Comparison of ENCODE assay signal across 1 fruit fly cellular context in genomic region chr3L:16087323-16087816, dm6.
TF ChIP-seq lines count a peak whose summit lies in the region.

Tasp1 (minus strand) TSS chr3L:16087525.

TF ChIP-seq in whole organism, embryonic, 481 proteins besides CTCF, POLR2A, EP300 and RAD21 (continued from another document and continues in another):
- TF ChIP-seq crp (GFP tag; optimal IDR thresholded peaks at IDR 0.05; lab: Kevin White, UChicago) (no peak), lbe (GFP tag; optimal IDR thresholded peaks at IDR 0.05; lab: Kevin White, UChicago) (no peak), CG6689 (GFP tag; IDR thresholded peaks at IDR 0.05; lab: Robert Waterston, UW) (peak; percentile 80), Fer2 (tag; optimal IDR thresholded peaks at IDR 0.05; lab: Kevin White, UChicago) (peak; percentile 10), Max (GFP tag; optimal IDR thresholded peaks at IDR 0.05; lab: Kevin White, UChicago) (peak; percentile 9), Meics (GFP tag; optimal IDR thresholded peaks at IDR 0.05; lab: Kevin White, UChicago) (peak; percentile 73), CG15601 (tag; optimal IDR thresholded peaks at IDR 0.05; lab: Kevin White, UChicago) (peak; percentile 55), dan (GFP tag; IDR thresholded peaks at IDR 0.05; lab: Robert Waterston, UW) (no peak), tin (GFP tag; optimal IDR thresholded peaks at IDR 0.05; lab: Kevin White, UChicago) (peak; percentile 43), CG34422 (GFP tag; IDR thresholded peaks at IDR 0.05; lab: Robert Waterston, UW) (peak; percentile 87; the same call in 2 of the 3 replicates), kah (GFP tag; optimal IDR thresholded peaks at IDR 0.05; lab: Kevin White, UChicago) (peak; percentile 40), odd (GFP tag; optimal IDR thresholded peaks at IDR 0.05; lab: Kevin White, UChicago) (no peak), Ets65A (GFP tag; lab: Kevin White, UChicago) (peak; percentile 69), ranshi (GFP tag; IDR thresholded peaks at IDR 0.05; lab: Robert Waterston, UW) (0 out of 2 replicates have a peak, but pooled peaks have one; percentile 64), sd (tag; optimal IDR thresholded peaks at IDR 0.05; lab: Kevin White, UChicago) (peak; percentile 86), zf30C (GFP tag; optimal IDR thresholded peaks at IDR 0.05; lab: Kevin White, UChicago) (peak; percentile 96), repo (GFP tag; optimal IDR thresholded peaks at IDR 0.05; lab: Kevin White, UChicago) (no peak), Mes4 (GFP tag; optimal IDR thresholded peaks at IDR 0.05; lab: Kevin White, UChicago) (no peak), Scr (GFP tag; IDR thresholded peaks at IDR 0.05; lab: Robert Waterston, UW; ENCODE audit: partially characterized antibody) (peak; percentile 23; the same call in 1 of the 2 replicates), hkb (optimal IDR thresholded peaks at IDR 0.05; lab: Kevin White, UChicago) (no peak), hkb (GFP tag; IDR thresholded peaks at IDR 0.05; lab: Robert Waterston, UW) (peak; percentile 74), Ets97D (GFP tag; optimal IDR thresholded peaks at IDR 0.05; lab: Kevin White, UChicago) (no peak), sna (GFP tag; IDR thresholded peaks at IDR 0.05; lab: Robert Waterston, UW; ENCODE audit: partially characterized antibody) (no peak), CG10267 (tag; optimal IDR thresholded peaks at IDR 0.05; lab: Kevin White, UChicago) (peak; percentile 70), jing (GFP tag; optimal IDR thresholded peaks at IDR 0.05; lab: Kevin White, UChicago) (no peak), Dfd (GFP tag; optimal IDR thresholded peaks at IDR 0.05; lab: Kevin White, UChicago) (no peak), CG2889 (GFP tag; IDR thresholded peaks at IDR 0.05; lab: Robert Waterston, UW) (peak; percentile 62; the same call in 1 of the 3 replicates), CG8924 (tag; optimal IDR thresholded peaks at IDR 0.05; lab: Kevin White, UChicago) (peak; percentile 78), CG4360 (GFP tag; IDR thresholded peaks at IDR 0.05; lab: Robert Waterston, UW) (peak; percentile 47; the same call in 1 of the 2 replicates), Oli (tag; optimal IDR thresholded peaks at IDR 0.05; lab: Kevin White, UChicago) (peak; percentile 42), C15 (GFP tag; IDR thresholded peaks at IDR 0.05; lab: Robert Waterston, UW) (no peak), CG9215 (GFP tag; IDR thresholded peaks at IDR 0.05; lab: Robert Waterston, UW) (no peak), pzg (GFP tag; optimal IDR thresholded peaks at IDR 0.05; lab: Kevin White, UChicago) (peak; percentile 62), CG4730 (GFP tag; IDR thresholded peaks at IDR 0.05; lab: Robert Waterston, UW) (peak; percentile 61; the same call in 1 of the 2 replicates), CG43689 (GFP tag; IDR thresholded peaks at IDR 0.05; lab: Robert Waterston, UW) (no peak), stc (GFP tag; IDR thresholded peaks at IDR 0.05; lab: Robert Waterston, UW) (peak; percentile 67), CG12744 (GFP tag; optimal IDR thresholded peaks at IDR 0.05; lab: Kevin White, UChicago) (no peak), CG3163 (GFP tag; optimal IDR thresholded peaks at IDR 0.05; lab: Kevin White, UChicago) (no peak), CG30403 (GFP tag; optimal IDR thresholded peaks at IDR 0.05; lab: Kevin White, UChicago) (peak; percentile 63), onecut (GFP tag; IDR thresholded peaks at IDR 0.05; lab: Robert Waterston, UW) (peak; percentile 54), az2 (GFP tag; optimal IDR thresholded peaks at IDR 0.05; lab: Kevin White, UChicago) (peak; percentile 58), zfh2 (GFP tag; optimal IDR thresholded peaks at IDR 0.05; lab: Kevin White, UChicago) (no peak), CG10147 (GFP tag; optimal IDR thresholded peaks at IDR 0.05; lab: Kevin White, UChicago) (no peak), CG31365 (tag; optimal IDR thresholded peaks at IDR 0.05; lab: Kevin White, UChicago) (no peak), ap (GFP tag; IDR thresholded peaks at IDR 0.05; lab: Robert Waterston, UW) (peak; percentile 38; the same call in 1 of the 2 replicates), CG13123 (GFP tag; optimal IDR thresholded peaks at IDR 0.05; lab: Kevin White, UChicago) (no peak), Oaz (GFP tag; IDR thresholded peaks at IDR 0.05; lab: Robert Waterston, UW) (peak; percentile 51; the same call in 1 of the 2 replicates), CG10565 (GFP tag; optimal IDR thresholded peaks at IDR 0.05; lab: Kevin White, UChicago) (no peak), Pdp1 (GFP tag; optimal IDR thresholded peaks at IDR 0.05; lab: Kevin White, UChicago) (peak in 1 of 2 experiments; percentile 49), sc (optimal IDR thresholded peaks at IDR 0.05; lab: Kevin White, UChicago) (no peak), sc (GFP tag; optimal IDR thresholded peaks at IDR 0.05; lab: Kevin White, UChicago) (no peak), btn (GFP tag; optimal IDR thresholded peaks at IDR 0.05; lab: Kevin White, UChicago) (no peak), TFAM (GFP tag; optimal IDR thresholded peaks at IDR 0.05; lab: Kevin White, UChicago) (no peak), chm (GFP tag; IDR thresholded peaks at IDR 0.05; lab: Robert Waterston, UW) (no peak), CG2129 (GFP tag; IDR thresholded peaks at IDR 0.05; lab: Robert Waterston, UW; ENCODE audit: partially characterized antibody) (no peak), NC2β (GFP tag; optimal IDR thresholded peaks at IDR 0.05; lab: Kevin White, UChicago) (no peak), scrt (GFP tag; optimal IDR thresholded peaks at IDR 0.05; lab: Kevin White, UChicago) (no peak), CG10209 (GFP tag; optimal IDR thresholded peaks at IDR 0.05; lab: Kevin White, UChicago) (peak; percentile 34), Side (GFP tag; optimal IDR thresholded peaks at IDR 0.05; lab: Kevin White, UChicago) (peak; percentile 22), CG9437 (GFP tag; optimal IDR thresholded peaks at IDR 0.05; lab: Kevin White, UChicago) (peak; percentile 47), CrebB (tag; optimal IDR thresholded peaks at IDR 0.05; lab: Kevin White, UChicago) (no peak), GATAe (GFP tag; conservative IDR thresholded peaks at IDR 0.05; lab: Robert Waterston, UW) (no peak), Stat92E (GFP tag; optimal IDR thresholded peaks at IDR 0.05; lab: Kevin White, UChicago) (peak in 1 of 3 experiments; percentile 33), lola (GFP tag; optimal IDR thresholded peaks at IDR 0.05; lab: Kevin White, UChicago) (peak in 1 of 3 experiments; percentile 69), wdn (GFP tag; IDR thresholded peaks at IDR 0.05; lab: Robert Waterston, UW) (0 out of 2 replicates have a peak, but pooled peaks have one; percentile 9), CG12299 (tag; optimal IDR thresholded peaks at IDR 0.05; lab: Kevin White, UChicago) (peak; percentile 32), Dp (GFP tag; optimal IDR thresholded peaks at IDR 0.05; lab: Kevin White, UChicago) (peak; percentile 25), Gsc (GFP tag; IDR thresholded peaks at IDR 0.05; lab: Robert Waterston, UW) (no peak), HLHmδ (GFP tag; optimal IDR thresholded peaks at IDR 0.05; lab: Kevin White, UChicago) (peak; percentile 41), ro (GFP tag; IDR thresholded peaks at IDR 0.05; lab: Robert Waterston, UW) (0 out of 2 replicates have a peak, but pooled peaks have one; percentile 32), unc-4 (GFP tag; IDR thresholded peaks at IDR 0.05; lab: Robert Waterston, UW; ENCODE audit: partially characterized antibody) (no peak), CG6272 (GFP tag; IDR thresholded peaks at IDR 0.05; lab: Robert Waterston, UW) (no peak), ATbp (GFP tag; optimal IDR thresholded peaks at IDR 0.05; lab: Kevin White, UChicago) (no peak), CG14014 (GFP tag; IDR thresholded peaks at IDR 0.05; lab: Robert Waterston, UW) (peak; percentile 63; the same call in 1 of the 2 replicates), bsh (GFP tag; optimal IDR thresholded peaks at IDR 0.05; lab: Kevin White, UChicago) (peak in 1 of 2 experiments; percentile 74), Awh (GFP tag; IDR thresholded peaks at IDR 0.05; lab: Robert Waterston, UW) (no peak), CG10654 (GFP tag; optimal IDR thresholded peaks at IDR 0.05; lab: Kevin White, UChicago) (peak; percentile 19), CG17385 (GFP tag; optimal IDR thresholded peaks at IDR 0.05; lab: Kevin White, UChicago) (peak; percentile 7), CG13424 (tag; optimal IDR thresholded peaks at IDR 0.05; lab: Kevin White, UChicago) (peak; percentile 77), lilli (GFP tag; optimal IDR thresholded peaks at IDR 0.05; lab: Kevin White, UChicago) (peak; percentile 38), Rfx (GFP tag; IDR thresholded peaks at IDR 0.05; lab: Robert Waterston, UW) (peak; percentile 79), CG17802 (tag; optimal IDR thresholded peaks at IDR 0.05; lab: Kevin White, UChicago) (no peak), stwl (tag; optimal IDR thresholded peaks at IDR 0.05; lab: Kevin White, UChicago) (peak; percentile 47), fd3F (GFP tag; optimal IDR thresholded peaks at IDR 0.05; lab: Kevin White, UChicago) (peak; percentile 49), CG4328 (GFP tag; optimal IDR thresholded peaks at IDR 0.05; lab: Kevin White, UChicago) (no peak), lov (optimal IDR thresholded peaks at IDR 0.05; lab: Kevin White, UChicago) (no peak), lov (GFP tag; IDR thresholded peaks at IDR 0.05; lab: Robert Waterston, UW) (no peak), CG8089 (GFP tag; optimal IDR thresholded peaks at IDR 0.05; lab: Kevin White, UChicago) (no peak), HmgZ (tag; optimal IDR thresholded peaks at IDR 0.05; lab: Kevin White, UChicago) (peak; percentile 50), pb (GFP tag; optimal IDR thresholded peaks at IDR 0.05; lab: Kevin White, UChicago) (peak; percentile 25), CG15269 (tag; optimal IDR thresholded peaks at IDR 0.05; lab: Kevin White, UChicago) (no peak), fd102C (GFP tag; optimal IDR thresholded peaks at IDR 0.05; lab: Kevin White, UChicago) (no peak), CG13894 (tag; optimal IDR thresholded peaks at IDR 0.05; lab: Kevin White, UChicago) (no peak), H15 (GFP tag; IDR thresholded peaks at IDR 0.05; lab: Robert Waterston, UW) (no peak), CG7786 (GFP tag; optimal IDR thresholded peaks at IDR 0.05; lab: Kevin White, UChicago) (no peak), Med (GFP tag; lab: Kevin White, UChicago) (peak; percentile 77), gcm2 (GFP tag; optimal IDR thresholded peaks at IDR 0.05; lab: Kevin White, UChicago) (no peak), CG6765 (GFP tag; optimal IDR thresholded peaks at IDR 0.05; lab: Kevin White, UChicago) (no peak), vfl (GFP tag; optimal IDR thresholded peaks at IDR 0.05; lab: Kevin White, UChicago) (peak; percentile 48), tio (GFP tag; optimal IDR thresholded peaks at IDR 0.05; lab: Kevin White, UChicago) (no peak), Hr39 (optimal IDR thresholded peaks at IDR 0.05; lab: Kevin White, UChicago) (no peak), rib (GFP tag; IDR thresholded peaks at IDR 0.05; lab: Robert Waterston, UW) (peak; percentile 39; the same call in 1 of the 2 replicates), NK7.1 (GFP tag; optimal IDR thresholded peaks at IDR 0.05; lab: Kevin White, UChicago) (no peak), CG9609 (GFP tag; optimal IDR thresholded peaks at IDR 0.05; lab: Kevin White, UChicago) (no peak), gcm (GFP tag; optimal IDR thresholded peaks at IDR 0.05; lab: Kevin White, UChicago) (no peak), cg (GFP tag; optimal IDR thresholded peaks at IDR 0.05; lab: Kevin White, UChicago) (no peak), z (GFP tag; IDR thresholded peaks at IDR 0.05; lab: Robert Waterston, UW) (no peak), CG12104 (GFP tag; optimal IDR thresholded peaks at IDR 0.05; lab: Kevin White, UChicago) (peak; percentile 42), disco-r (GFP tag; optimal IDR thresholded peaks at IDR 0.05; lab: Kevin White, UChicago) (no peak), Adf1 (GFP tag; IDR thresholded peaks at IDR 0.05; lab: Robert Waterston, UW) (peak; percentile 50; the same call in 1 of the 2 replicates), Ravus (GFP tag; IDR thresholded peaks at IDR 0.05; lab: Robert Waterston, UW) (no peak), CG6175 (GFP tag; IDR thresholded peaks at IDR 0.05; lab: Robert Waterston, UW) (no peak), Asciz (GFP tag; optimal IDR thresholded peaks at IDR 0.05; lab: Kevin White, UChicago) (no peak), CG11093 (GFP tag; IDR thresholded peaks at IDR 0.05; lab: Robert Waterston, UW) (no peak), ara (GFP tag; IDR thresholded peaks at IDR 0.05; lab: Robert Waterston, UW) (0 out of 2 replicates have a peak, but pooled peaks have one; percentile 12), Bgb (GFP tag; IDR thresholded peaks at IDR 0.05; lab: Robert Waterston, UW; ENCODE audit: partially characterized antibody) (peak; percentile 57; the same call in 1 of the 2 replicates), Hsf (GFP tag; optimal IDR thresholded peaks at IDR 0.05; lab: Kevin White, UChicago) (peak; percentile 53), unpg (GFP tag; optimal IDR thresholded peaks at IDR 0.05; lab: Kevin White, UChicago) (peak; percentile 69), gem (tag; optimal IDR thresholded peaks at IDR 0.05; lab: Kevin White, UChicago) (no peak), E2f2 (GFP tag; IDR thresholded peaks at IDR 0.05; lab: Robert Waterston, UW) (peak; percentile 11; the same call in 1 of the 2 replicates), B-H1 (GFP tag; IDR thresholded peaks at IDR 0.05; lab: Robert Waterston, UW) (peak; percentile 43; the same call in 1 of the 3 replicates), gro (GFP tag; optimal IDR thresholded peaks at IDR 0.05; lab: Kevin White, UChicago) (peak; percentile 5), CG4820 (GFP tag; optimal IDR thresholded peaks at IDR 0.05; lab: Kevin White, UChicago) (peak; percentile 36), CG1603 (tag; optimal IDR thresholded peaks at IDR 0.05; lab: Kevin White, UChicago) (no peak), schlank (tag; optimal IDR thresholded peaks at IDR 0.05; lab: Kevin White, UChicago) (no peak), CG1792 (GFP tag; optimal IDR thresholded peaks at IDR 0.05; lab: Kevin White, UChicago) (no peak), CG10959 (GFP tag; IDR thresholded peaks at IDR 0.05; lab: Robert Waterston, UW) (0 out of 2 replicates have a peak, but pooled peaks have one; percentile 6), tup (GFP tag; optimal IDR thresholded peaks at IDR 0.05; lab: Kevin White, UChicago) (peak; percentile 16), CG12155 (GFP tag; optimal IDR thresholded peaks at IDR 0.05; lab: Kevin White, UChicago) (peak; percentile 59), ind (GFP tag; optimal IDR thresholded peaks at IDR 0.05; lab: Kevin White, UChicago) (peak; percentile 36), CG42726 (GFP tag; IDR thresholded peaks at IDR 0.05; lab: Robert Waterston, UW; ENCODE audit: partially characterized antibody) (no peak; the same call in 1 of the 2 replicates), ERR (GFP tag; optimal IDR thresholded peaks at IDR 0.05; lab: Kevin White, UChicago) (no peak)
